Fruit fly (Drosophila melanogaster): Measurements from ENCODE around the gene CG43102.
"Not testable (repeated sequence)": the region's sequence is repeated elsewhere in the genome, so short reads cannot be mapped to it uniquely, and the experiment has no call there.

DNA sequence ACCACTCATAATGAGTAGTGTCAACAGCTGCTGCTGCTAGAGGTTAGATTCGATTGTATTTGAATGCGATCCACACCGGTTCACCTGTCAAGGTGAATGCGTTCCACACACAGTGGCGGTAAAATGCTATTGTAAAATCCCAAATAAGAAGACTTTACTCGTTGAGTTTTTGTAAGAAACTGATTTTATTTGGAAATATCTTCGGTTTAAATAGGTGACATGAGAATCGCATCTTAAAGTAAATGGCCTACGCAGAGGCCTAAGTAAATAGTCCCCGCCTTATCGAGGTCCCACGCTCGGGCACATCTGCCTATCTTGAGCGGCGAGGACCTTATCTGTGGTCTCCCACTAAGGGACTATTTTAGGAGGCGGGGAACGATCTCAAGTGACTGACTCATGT lies 31.2 kb downstream of the CG43102 start, which contains the start of gene TyrR:
- not testable (repeated sequence) for TF ChIP-seq Sox15 (GFP tag; optimal IDR thresholded peaks at IDR 0.05); CG3032 (tag; optimal IDR thresholded peaks at IDR 0.05); achi (GFP tag; optimal IDR thresholded peaks at IDR 0.05)

Measured in whole organism, prepupa.